Fruit fly (Drosophila melanogaster) whole organism, prepupa: ENCODE data around the gene fne.
A peak's percentile ranks its signal among the peaks of the same experiment; 100 is the strongest.

Experiments
- Blimp-1 ChIP-seq: fragments of 200-800 bp; sonication (Bioruptor generic); optimal IDR thresholded peaks from 3 replicates; lab custom pipeline; 2017; ENCODE audit warnings: missing biosample characterization, missing genetic modification characterization, mild to moderate bottlenecking, moderate library complexity, missing genetic modification reagents
- CG10631 ChIP-seq: fragments of 200-800 bp; sonication (Bioruptor generic); optimal IDR thresholded peaks from 2 replicates; lab custom pipeline; 2016; ENCODE audit warnings: missing biosample characterization, missing genetic modification characterization
- CG11294 ChIP-seq: fragments of 200-800 bp; sonication (Bioruptor generic); IDR thresholded peaks from 2 replicates; pipeline ENCODE4 v1.3.6; 2022; ENCODE audit warnings: missing biosample characterization, missing genetic modification characterization
- CG11902 ChIP-seq: fragments of 200-800 bp; sonication (Bioruptor generic); optimal IDR thresholded peaks from 3 replicates; lab custom pipeline; 2016; ENCODE audit warnings: missing biosample characterization, missing genetic modification characterization
- CG15336 ChIP-seq: fragments of 200-800 bp; sonication (Bioruptor generic); IDR thresholded peaks from 2 replicates; pipeline ENCODE4 v1.3.6; 2022; ENCODE audit warnings: missing biosample characterization, missing genetic modification characterization
- CG1621 ChIP-seq: fragments of 200-800 bp; sonication (Bioruptor generic); optimal IDR thresholded peaks from 3 replicates; lab custom pipeline; 2018; ENCODE audit warnings: missing biosample characterization, mild to moderate bottlenecking, missing genetic modification characterization
- CG16779 ChIP-seq: fragments of 200-800 bp; sonication (Bioruptor generic); optimal IDR thresholded peaks from 3 replicates; lab custom pipeline; 2017; ENCODE audit warnings: missing biosample characterization, mild to moderate bottlenecking, missing genetic modification characterization
- CG3032 ChIP-seq: fragments of 200-800 bp; optimal IDR thresholded peaks from 2 replicates; lab custom pipeline; 2019; ENCODE audit warnings: missing biosample characterization, mild to moderate bottlenecking, missing genetic modification characterization, moderate library complexity
- CG31627 ChIP-seq: fragments of 200-800 bp; sonication (Bioruptor generic); optimal IDR thresholded peaks from 3 replicates; lab custom pipeline; 2016; ENCODE audit warnings: missing biosample characterization, missing genetic modification characterization
- CG32006 ChIP-seq: fragments of 200-800 bp; sonication (Bioruptor generic); optimal IDR thresholded peaks from 3 replicates; lab custom pipeline; 2017; ENCODE audit warnings: missing biosample characterization, mild to moderate bottlenecking, missing genetic modification characterization
- CG34406 ChIP-seq: fragments of 200-800 bp; sonication (Bioruptor generic); optimal IDR thresholded peaks from 3 replicates; lab custom pipeline; 2016; ENCODE audit warnings: missing biosample characterization, missing genetic modification characterization
- CG3919 ChIP-seq: fragments of 200-800 bp; sonication (Bioruptor generic); optimal IDR thresholded peaks from 3 replicates; lab custom pipeline; 2016; ENCODE audit warnings: missing biosample characterization, missing genetic modification characterization
- CG6163 ChIP-seq: fragments of 200-800 bp; sonication (Bioruptor generic); IDR thresholded peaks from 3 replicates; pipeline ENCODE4 v1.3.6; 2022; ENCODE audit warnings: missing biosample characterization, missing genetic modification characterization
- CG6276 ChIP-seq: fragments of 200-800 bp; sonication (Bioruptor generic); optimal IDR thresholded peaks from 2 replicates; lab custom pipeline; 2017; ENCODE audit warnings: missing biosample characterization, mild to moderate bottlenecking, missing genetic modification characterization
- CG6792 ChIP-seq: fragments of 200-800 bp; sonication (Bioruptor generic); optimal IDR thresholded peaks from 3 replicates; lab custom pipeline; 2016; ENCODE audit warnings: missing biosample characterization, missing genetic modification characterization
- CG6808 ChIP-seq: fragments of 200-800 bp; sonication (Bioruptor generic); optimal IDR thresholded peaks from 3 replicates; lab custom pipeline; 2017; ENCODE audit warnings: missing biosample characterization, missing genetic modification characterization, mild to moderate bottlenecking, moderate library complexity, missing genetic modification reagents
- CG6854 ChIP-seq: fragments of 200-800 bp; sonication (Bioruptor generic); optimal IDR thresholded peaks from 2 replicates; lab custom pipeline; 2017; ENCODE audit warnings: missing biosample characterization, mild to moderate bottlenecking, missing genetic modification characterization
- CG8319 ChIP-seq: fragments of 200-800 bp; sonication (Bioruptor generic); optimal IDR thresholded peaks from 3 replicates; lab custom pipeline; 2016; ENCODE audit warnings: missing biosample characterization, missing genetic modification characterization
- CG8632 ChIP-seq: fragments of 200-800 bp; sonication (Bioruptor generic); optimal IDR thresholded peaks from 3 replicates; lab custom pipeline; 2016; ENCODE audit warnings: missing biosample characterization, missing genetic modification characterization
- CG9139 ChIP-seq: fragments of 200-800 bp; sonication (Bioruptor generic); optimal IDR thresholded peaks from 3 replicates; lab custom pipeline; 2017; ENCODE audit warnings: missing biosample characterization, mild to moderate bottlenecking, missing genetic modification characterization
- Eip75B ChIP-seq: fragments of 200-800 bp; sonication (Bioruptor generic); optimal IDR thresholded peaks from 3 replicates; lab custom pipeline; 2016; ENCODE audit warnings: missing biosample characterization, missing genetic modification characterization
- Ets21C ChIP-seq: fragments of 200-800 bp; sonication (Bioruptor generic); optimal IDR thresholded peaks from 3 replicates; lab custom pipeline; 2016; ENCODE audit warnings: missing biosample characterization, missing genetic modification characterization
- Ets96B ChIP-seq: fragments of 200-800 bp; optimal IDR thresholded peaks from 2 replicates; lab custom pipeline; 2019; ENCODE audit warnings: missing biosample characterization, mild to moderate bottlenecking, missing genetic modification characterization, moderate library complexity
- Gug ChIP-seq: fragments of 200-800 bp; sonication (Bioruptor generic); IDR thresholded peaks from 2 replicates; pipeline ENCODE4 v1.3.6; 2022; ENCODE audit warnings: missing biosample characterization, missing genetic modification characterization
- Hr38 ChIP-seq: sonication (Bioruptor generic); optimal IDR thresholded peaks from 2 replicates; lab custom pipeline; 2016; ENCODE audit warnings: missing biosample characterization, missing genetic modification characterization
- Hr39 ChIP-seq: fragments of 200-800 bp; sonication (Bioruptor generic); optimal IDR thresholded peaks from 2 replicates; lab custom pipeline; 2016; ENCODE audit warnings: missing biosample characterization, missing genetic modification characterization
- Hr4 ChIP-seq: fragments of 200-800 bp; sonication (Bioruptor generic); optimal IDR thresholded peaks from 3 replicates; lab custom pipeline; 2016; ENCODE audit warnings: missing biosample characterization, missing genetic modification characterization
- Lpt ChIP-seq: fragments of 200-800 bp; sonication (Bioruptor generic); optimal IDR thresholded peaks from 3 replicates; lab custom pipeline; 2016; ENCODE audit warnings: missing biosample characterization, missing genetic modification characterization
- Smox ChIP-seq: fragments of 200-800 bp; sonication (Bioruptor generic); optimal IDR thresholded peaks from 3 replicates; lab custom pipeline; 2016; ENCODE audit warnings: missing biosample characterization, missing genetic modification characterization
- Sox102F ChIP-seq: fragments of 200-800 bp; sonication (Bioruptor generic); optimal IDR thresholded peaks from 2 replicates; lab custom pipeline; 2016; ENCODE audit warnings: missing biosample characterization, mild to moderate bottlenecking, missing genetic modification characterization
- Sox14 ChIP-seq: fragments of 200-800 bp; sonication (Bioruptor generic); optimal IDR thresholded peaks from 3 replicates; lab custom pipeline; 2016; ENCODE audit warnings: missing biosample characterization, missing genetic modification characterization
- Sox15 ChIP-seq: fragments of 200-800 bp; sonication (Bioruptor generic); optimal IDR thresholded peaks from 3 replicates; lab custom pipeline; 2016; ENCODE audit warnings: missing biosample characterization, missing genetic modification characterization
- achi ChIP-seq: fragments of 200-800 bp; sonication (Bioruptor generic); optimal IDR thresholded peaks from 3 replicates; lab custom pipeline; 2016; ENCODE audit warnings: missing biosample characterization, missing genetic modification characterization
- acj6 ChIP-seq: fragments of 200-800 bp; sonication (Bioruptor generic); optimal IDR thresholded peaks from 3 replicates; lab custom pipeline; 2016; ENCODE audit warnings: missing biosample characterization, missing genetic modification characterization
- dac ChIP-seq: fragments of 200-800 bp; sonication (Bioruptor generic); optimal IDR thresholded peaks from 2 replicates; lab custom pipeline; 2017; ENCODE audit warnings: missing biosample characterization, mild to moderate bottlenecking, missing genetic modification characterization
- dsx ChIP-seq: fragments of 200-800 bp; optimal IDR thresholded peaks from 3 replicates; lab custom pipeline; 2019; ENCODE audit warnings: missing biosample characterization, mild to moderate bottlenecking, missing genetic modification characterization, moderate library complexity; ENCODE audit not compliant: poor library complexity, severe bottlenecking
- esn ChIP-seq: fragments of 200-800 bp; sonication (Bioruptor generic); optimal IDR thresholded peaks from 2 replicates; lab custom pipeline; 2016; ENCODE audit warnings: missing biosample characterization, mild to moderate bottlenecking, missing genetic modification characterization, moderate library complexity
- fd59A ChIP-seq: fragments of 200-800 bp; sonication (Bioruptor generic); optimal IDR thresholded peaks from 2 replicates; lab custom pipeline; 2017; ENCODE audit warnings: missing biosample characterization, mild to moderate bottlenecking, missing genetic modification characterization, missing genetic modification reagents
- fd85E ChIP-seq: fragments of 200-800 bp; sonication (Bioruptor generic); optimal IDR thresholded peaks from 3 replicates; lab custom pipeline; 2016; ENCODE audit warnings: missing biosample characterization, missing genetic modification characterization
- fkh ChIP-seq: fragments of 200-800 bp; sonication (Bioruptor generic); optimal IDR thresholded peaks from 3 replicates; lab custom pipeline; 2017; ENCODE audit warnings: missing biosample characterization, mild to moderate bottlenecking, missing genetic modification characterization, moderate library complexity
- lz ChIP-seq: fragments of 200-800 bp; sonication (Bioruptor generic); optimal IDR thresholded peaks from 3 replicates; lab custom pipeline; 2016; ENCODE audit warnings: missing biosample characterization, missing genetic modification characterization
- net ChIP-seq: fragments of 200-800 bp; sonication (Bioruptor generic); optimal IDR thresholded peaks from 3 replicates; lab custom pipeline; 2016; ENCODE audit warnings: missing biosample characterization, missing genetic modification characterization
- spab ChIP-seq: fragments of 200-800 bp; sonication (Bioruptor generic); optimal IDR thresholded peaks from 2 replicates; lab custom pipeline; 2017; ENCODE audit warnings: missing biosample characterization, mild to moderate bottlenecking, missing genetic modification characterization, missing genetic modification reagents
- svp ChIP-seq: fragments of 200-800 bp; sonication (Bioruptor generic); peaks from one replicate; lab custom pipeline; 2016; ENCODE audit warnings: missing biosample characterization, missing genetic modification characterization
- topi ChIP-seq: fragments of 200-800 bp; sonication (Bioruptor generic); optimal IDR thresholded peaks from 3 replicates; lab custom pipeline; 2016; ENCODE audit warnings: missing biosample characterization, missing genetic modification characterization

fne gene

dm6 chrX:12905901-12906689 lies 11.2 kb upstream of the fne start, which contains the start of gene CG4404 (continued):
- TF ChIP-seq dac (GFP tag; lab: Kevin White, UChicago) = no peak
- no peak for TF ChIP-seq CG9139
- no peak for TF ChIP-seq CG8319 (GFP tag; lab: Kevin White, UChicago)
- no peak for TF ChIP-seq Hr39 (GFP tag; lab: Kevin White, UChicago)
- TF ChIP-seq CG1621 (tag; lab: Kevin White, UChicago) = no peak
- no peak for TF ChIP-seq CG6792
- TF ChIP-seq CG11294 (GFP tag; lab: Robert Waterston, UW) = no peak
- no peak for TF ChIP-seq CG6163 (GFP tag; lab: Robert Waterston, UW)
- TF ChIP-seq Sox102F (GFP tag; lab: Kevin White, UChicago) = no peak
- TF ChIP-seq net (GFP tag; lab: Kevin White, UChicago) = no peak
- TF ChIP-seq dsx (GFP tag; lab: Kevin White, UChicago) = no peak
- TF ChIP-seq Sox15 (GFP tag; lab: Kevin White, UChicago) = no peak
- no peak for TF ChIP-seq CG16779 (tag; lab: Kevin White, UChicago)
- peak; percentile 41 for TF ChIP-seq CG6276
- no peak for TF ChIP-seq fkh (GFP tag; lab: Kevin White, UChicago)
- no peak for TF ChIP-seq CG34406 (GFP tag; lab: Kevin White, UChicago)
- no peak for TF ChIP-seq spab
- no peak for TF ChIP-seq lz
- TF ChIP-seq, all 60 proteins: peak for 11

DNA sequence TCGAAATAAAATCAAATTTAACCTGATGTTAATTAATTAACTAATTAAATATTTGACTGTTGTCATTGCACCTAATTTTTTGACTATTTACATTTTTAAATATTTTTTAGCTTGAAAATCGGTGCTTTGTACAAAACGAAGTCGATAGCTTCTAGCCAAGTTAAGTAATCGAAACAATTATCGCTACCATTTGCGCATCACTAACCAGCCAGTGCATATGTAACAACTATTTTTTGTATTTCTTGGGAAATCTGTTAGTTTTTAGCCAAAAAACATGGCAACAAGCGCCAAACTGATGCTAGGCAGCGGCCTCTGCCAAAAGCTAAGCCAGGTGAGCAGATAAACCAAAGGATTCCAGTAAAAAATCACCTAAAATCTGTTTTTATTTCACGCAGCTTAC lies 10.4 kb upstream of the fne start, which contains the start of gene mRpL49:
Gene mRpL49 (plus strand): TSS at position 192 of the 400 bp plus-strand sequence.
- TF ChIP-seq fd59A (no peak), Smox (GFP tag; lab: Kevin White, UChicago) (no peak), CG11902 (GFP tag; lab: Kevin White, UChicago) (no peak), Sox102F (GFP tag; lab: Kevin White, UChicago) (no peak), CG15336 (GFP tag; lab: Robert Waterston, UW) (no peak), CG6792 (no peak), svp (GFP tag; lab: Kevin White, UChicago) (no peak), Hr38 (GFP tag; lab: Kevin White, UChicago) (no peak), CG31627 (no peak), CG3032 (tag; lab: Kevin White, UChicago) (no peak), Hr4 (GFP tag; lab: Kevin White, UChicago) (no peak), Sox14 (no peak), esn (GFP tag; lab: Kevin White, UChicago) (no peak), net (GFP tag; lab: Kevin White, UChicago) (no peak), Blimp-1 (GFP tag; lab: Kevin White, UChicago) (no peak), topi (no peak), CG32006 (GFP tag; lab: Kevin White, UChicago) (no peak), CG8632 (GFP tag; lab: Kevin White, UChicago) (no peak)

- TF ChIP-seq Eip75B (peak; percentile 9), Gug (no peak), Lpt (GFP tag; lab: Kevin White, UChicago) (no peak), CG6854 (no peak), CG11902 (GFP tag; lab: Kevin White, UChicago) (peak; percentile 24), fkh (GFP tag; lab: Kevin White, UChicago) (peak; percentile 7), CG6808 (GFP tag; lab: Kevin White, UChicago) (peak; percentile 38), Ets96B (peak; percentile 15), CG3032 (tag; lab: Kevin White, UChicago) (peak; percentile 44), CG8319 (GFP tag; lab: Kevin White, UChicago) (peak; percentile 16), acj6 (GFP tag; lab: Kevin White, UChicago) (peak; percentile 55), CG3919 (GFP tag; lab: Kevin White, UChicago) (peak; percentile 48), fd85E (no peak), Hr4 (GFP tag; lab: Kevin White, UChicago) (peak; percentile 31), CG10631 (GFP tag; lab: Kevin White, UChicago) (peak; percentile 66), Hr39 (GFP tag; lab: Kevin White, UChicago) (peak; percentile 31), CG32006 (GFP tag; lab: Kevin White, UChicago) (peak; percentile 58), Ets21C (GFP tag; lab: Kevin White, UChicago) (peak; percentile 33), achi (GFP tag; lab: Kevin White, UChicago) (peak; percentile 30), CG1621 (tag; lab: Kevin White, UChicago) (no peak)
These were observed 7.5 kb upstream of the fne start, which contains the start of the genes Brms1 and CG4645 for dm6 chrX:12909577-12910426. Gene Brms1 (minus strand): TSS chrX:12909622. Gene CG4645 (plus strand): TSS chrX:12909953.
